Fruit fly (Drosophila melanogaster) whole organism, embryonic: ENCODE measurements around the gene CG43137.

Experiments
- Atf6 ChIP-seq: fragments of 200-800 bp; sonication (Bioruptor generic); IDR thresholded peaks from 2 replicates; pipeline ENCODE4 v1.3.6; 2022; ENCODE audit warnings: missing biosample characterization, missing genetic modification characterization
- Bgb ChIP-seq: fragments of 200-800 bp; sonication (Bioruptor generic); IDR thresholded peaks from 2 replicates; pipeline ENCODE4 v1.3.6; 2022; ENCODE audit warnings: missing biosample characterization, missing genetic modification characterization; ENCODE audit not compliant: partially characterized antibody
- CG10979 ChIP-seq: fragments of 200-800 bp; sonication (Bioruptor generic); optimal IDR thresholded peaks from 2 replicates; lab custom pipeline; 2018; ENCODE audit warnings: missing biosample characterization, mild to moderate bottlenecking, missing genetic modification characterization, moderate library complexity
- CG11456 ChIP-seq: fragments of 200-800 bp; sonication (Bioruptor generic); IDR thresholded peaks from 3 replicates; pipeline ENCODE4 v1.3.6; 2022; ENCODE audit warnings: missing biosample characterization, missing genetic modification characterization
- CG11560 ChIP-seq: fragments of 200-800 bp; sonication (Bioruptor generic); IDR thresholded peaks from 3 replicates; pipeline ENCODE4 v1.3.6; 2022; ENCODE audit warnings: missing biosample characterization, missing genetic modification characterization
- CG12744 ChIP-seq: fragments of 200-800 bp; sonication (Bioruptor generic); optimal IDR thresholded peaks from 2 replicates; lab custom pipeline; 2016; ENCODE audit warnings: missing biosample characterization, missing genetic modification characterization
- CG14667 ChIP-seq: fragments of 200-800 bp; sonication (Bioruptor generic); IDR thresholded peaks from 2 replicates; pipeline ENCODE4 v1.3.6; 2022; ENCODE audit warnings: missing biosample characterization, missing genetic modification characterization
- CG14710 ChIP-seq: fragments of 200-800 bp; sonication (Bioruptor generic); optimal IDR thresholded peaks from 3 replicates; lab custom pipeline; 2019; ENCODE audit warnings: missing biosample characterization, mild to moderate bottlenecking, missing genetic modification characterization, moderate library complexity
- CG1647 ChIP-seq: fragments of 200-800 bp; sonication (Bioruptor generic); optimal IDR thresholded peaks from 3 replicates; lab custom pipeline; 2016; ENCODE audit warnings: missing biosample characterization, missing genetic modification characterization
- CG17361 ChIP-seq: fragments of 200-800 bp; sonication (Bioruptor generic); IDR thresholded peaks from 3 replicates; pipeline ENCODE4 v1.3.6; 2022; ENCODE audit warnings: missing biosample characterization, missing genetic modification characterization
- CG17385 ChIP-seq: fragments of 200-800 bp; sonication (Bioruptor generic); optimal IDR thresholded peaks from 3 replicates; lab custom pipeline; 2018; ENCODE audit warnings: missing biosample characterization, mild to moderate bottlenecking, missing genetic modification characterization
- CG17568 ChIP-seq: fragments of 200-800 bp; sonication (Bioruptor generic); optimal IDR thresholded peaks from 2 replicates; lab custom pipeline; 2018; ENCODE audit warnings: missing biosample characterization, mild to moderate bottlenecking, missing genetic modification characterization, moderate library complexity
- CG18764 ChIP-seq: fragments of 200-800 bp; sonication (Bioruptor generic); optimal IDR thresholded peaks from 3 replicates; lab custom pipeline; 2016; ENCODE audit warnings: missing biosample characterization, missing genetic modification characterization
- CG2120 ChIP-seq: fragments of 200-800 bp; sonication (Bioruptor generic); optimal IDR thresholded peaks from 3 replicates; lab custom pipeline; 2016; ENCODE audit warnings: missing biosample characterization, missing genetic modification characterization
- CG30020 ChIP-seq: fragments of 200-800 bp; optimal IDR thresholded peaks from 2 replicates; lab custom pipeline; 2019; ENCODE audit warnings: missing biosample characterization, mild to moderate bottlenecking, missing genetic modification characterization, moderate library complexity
- CG34376 ChIP-seq: fragments of 200-800 bp; sonication (Bioruptor generic); optimal IDR thresholded peaks from 2 replicates; lab custom pipeline; 2018; ENCODE audit warnings: missing biosample characterization, mild to moderate bottlenecking, missing genetic modification characterization
- CG9215 ChIP-seq: fragments of 200-800 bp; sonication (Bioruptor generic); IDR thresholded peaks from 2 replicates; pipeline ENCODE4 v1.3.6; 2022; ENCODE audit warnings: missing biosample characterization, missing genetic modification characterization
- Camta ChIP-seq: fragments of 200-800 bp; sonication (Bioruptor generic); optimal IDR thresholded peaks from 2 replicates; lab custom pipeline; 2016; ENCODE audit warnings: missing biosample characterization, missing genetic modification characterization
- D19A ChIP-seq: fragments of 200-800 bp; optimal IDR thresholded peaks from 3 replicates; lab custom pipeline; 2019; ENCODE audit warnings: missing biosample characterization, mild to moderate bottlenecking, missing genetic modification characterization, moderate library complexity
- Dbx ChIP-seq: fragments of 200-800 bp; sonication (Bioruptor generic); IDR thresholded peaks from 3 replicates; pipeline ENCODE4 v1.3.6; 2022; ENCODE audit warnings: missing biosample characterization, missing genetic modification characterization
- E2f1 ChIP-seq: fragments of 200-800 bp; sonication (Bioruptor generic); IDR thresholded peaks from 2 replicates; pipeline ENCODE4 v1.3.6; 2022; ENCODE audit warnings: missing biosample characterization, missing genetic modification characterization
- E2f2 ChIP-seq: fragments of 200-800 bp; sonication (Bioruptor generic); IDR thresholded peaks from 2 replicates; pipeline ENCODE4 v1.3.6; 2022; ENCODE audit warnings: missing biosample characterization, missing genetic modification characterization
- Hr39 ChIP-seq: fragments of >200 bp; optimal IDR thresholded peaks from 2 replicates; lab custom pipeline; 2017
- Hr51 ChIP-seq, 2 experiments: fragments of 200-800 bp; sonication (Bioruptor generic); optimal IDR thresholded peaks; 2 replicates in 1 of 2; 3 replicates in 1 of 2; lab custom pipeline; 2016 to 2018; ENCODE audit warnings: missing biosample characterization in 2 of 2, missing genetic modification characterization in 2 of 2, mild to moderate bottlenecking in 1 of 2, moderate library complexity in 1 of 2
- Hsf ChIP-seq: fragments of 200-800 bp; sonication (Bioruptor generic); optimal IDR thresholded peaks from 3 replicates; lab custom pipeline; 2016; ENCODE audit warnings: missing biosample characterization, missing genetic modification characterization
- Lim3 ChIP-seq: fragments of 200-800 bp; sonication (Bioruptor generic); IDR thresholded peaks from 2 replicates; pipeline ENCODE4 v1.3.6; 2022; ENCODE audit warnings: missing biosample characterization, missing genetic modification characterization
- Mad ChIP-seq: fragments of 200-800 bp; sonication (Bioruptor generic); optimal IDR thresholded peaks from 2 replicates; lab custom pipeline; 2016; ENCODE audit warnings: missing biosample characterization, missing genetic modification characterization
- Med ChIP-seq: fragments of 200-800 bp; sonication (Bioruptor generic); peaks from one replicate; lab custom pipeline; 2016; ENCODE audit warnings: missing biosample characterization, missing genetic modification characterization, mild to moderate bottlenecking, inconsistent platforms, moderate library complexity
- Pdp1 ChIP-seq, 2 experiments: fragments of 200-800 bp; sonication (Bioruptor generic); optimal IDR thresholded peaks; 3 replicates each; lab custom pipeline; 2016; ENCODE audit warnings: missing biosample characterization in 2 of 2, missing genetic modification characterization in 2 of 2, mild to moderate bottlenecking in 1 of 2, moderate library complexity in 1 of 2
- Poxn ChIP-seq: fragments of 200-800 bp; sonication (Bioruptor generic); IDR thresholded peaks from 2 replicates; pipeline ENCODE4 v1.3.6; 2022; ENCODE audit warnings: missing biosample characterization, missing genetic modification characterization
- Ptx1 ChIP-seq: fragments of 200-800 bp; sonication (Bioruptor generic); IDR thresholded peaks from 2 replicates; pipeline ENCODE4 v1.3.6; 2022; ENCODE audit warnings: missing biosample characterization, missing genetic modification characterization
- Rfx ChIP-seq: fragments of 200-800 bp; sonication (Bioruptor generic); IDR thresholded peaks from 2 replicates; pipeline ENCODE4 v1.3.6; 2022; ENCODE audit warnings: missing biosample characterization, missing genetic modification characterization
- Scr ChIP-seq: fragments of 200-800 bp; sonication (Bioruptor generic); IDR thresholded peaks from 2 replicates; pipeline ENCODE4 v1.3.6; 2022; ENCODE audit warnings: missing biosample characterization, missing genetic modification characterization; ENCODE audit not compliant: partially characterized antibody
- TFAM ChIP-seq: fragments of 200-800 bp; sonication (Bioruptor generic); optimal IDR thresholded peaks from 2 replicates; lab custom pipeline; 2017; ENCODE audit warnings: missing biosample characterization, missing genetic modification characterization, inconsistent platforms
- ara ChIP-seq: fragments of 200-800 bp; sonication (Bioruptor generic); IDR thresholded peaks from 2 replicates; pipeline ENCODE4 v1.3.6; 2022; ENCODE audit warnings: missing biosample characterization, missing genetic modification characterization
- ase ChIP-seq: fragments of 200-800 bp; sonication (Bioruptor generic); IDR thresholded peaks from 3 replicates; pipeline ENCODE4 v1.3.6; 2022; ENCODE audit warnings: missing biosample characterization, missing genetic modification characterization
- cg ChIP-seq: fragments of 200-800 bp; sonication (Bioruptor generic); optimal IDR thresholded peaks from 3 replicates; lab custom pipeline; 2019; ENCODE audit warnings: missing biosample characterization, mild to moderate bottlenecking, missing genetic modification characterization, moderate library complexity
- dimm ChIP-seq: fragments of 200-800 bp; sonication (Bioruptor generic); IDR thresholded peaks from 2 replicates; pipeline ENCODE4 v1.3.6; 2022; ENCODE audit warnings: missing biosample characterization, missing genetic modification characterization
- disco-r ChIP-seq: fragments of 200-800 bp; sonication (Bioruptor generic); optimal IDR thresholded peaks from 2 replicates; lab custom pipeline; 2016; ENCODE audit warnings: missing biosample characterization, missing genetic modification characterization
- emc ChIP-seq: fragments of 200-800 bp; sonication (Bioruptor generic); optimal IDR thresholded peaks from 2 replicates; lab custom pipeline; 2016; ENCODE audit warnings: missing biosample characterization, missing genetic modification characterization
- gem ChIP-seq: fragments of 200-800 bp; sonication (Bioruptor generic); optimal IDR thresholded peaks from 2 replicates; lab custom pipeline; 2019; ENCODE audit warnings: missing biosample characterization, mild to moderate bottlenecking, missing genetic modification characterization, moderate library complexity
- jing ChIP-seq: fragments of 200-800 bp; sonication (Bioruptor generic); optimal IDR thresholded peaks from 2 replicates; lab custom pipeline; 2018; ENCODE audit warnings: missing biosample characterization, mild to moderate bottlenecking, missing genetic modification characterization
- prd ChIP-seq, 3 experiments: fragments of >200 bp in 2 of 3; fragments of 200-800 bp in 1 of 3; sonication (Bioruptor generic) in 1 of 3; optimal IDR thresholded peaks in 2 of 3; IDR thresholded peaks in 1 of 3; 2 replicates in 2 of 3; 3 replicates in 1 of 3; pipeline versions ENCODE4 v1.3.6 to Lab custom; 2017 to 2022; ENCODE audit warnings: missing biosample characterization in 1 of 3, missing genetic modification characterization in 1 of 3
- salm ChIP-seq: fragments of 200-800 bp; sonication (Bioruptor generic); optimal IDR thresholded peaks from 2 replicates; lab custom pipeline; 2018; ENCODE audit warnings: missing biosample characterization, mild to moderate bottlenecking, missing genetic modification characterization
- sens-2 ChIP-seq: fragments of 200-800 bp; sonication (Bioruptor generic); IDR thresholded peaks from 2 replicates; pipeline ENCODE4 v1.3.6; 2022; ENCODE audit warnings: missing biosample characterization, missing genetic modification characterization
- sima ChIP-seq: fragments of 200-800 bp; sonication (Bioruptor generic); optimal IDR thresholded peaks from 2 replicates; lab custom pipeline; 2016; ENCODE audit warnings: missing biosample characterization, missing genetic modification characterization
- slbo ChIP-seq: fragments of 200-800 bp; sonication (Bioruptor generic); IDR thresholded peaks from 2 replicates; pipeline ENCODE4 v1.3.6; 2022; ENCODE audit warnings: missing biosample characterization, missing genetic modification characterization
- stwl ChIP-seq: fragments of 200-800 bp; sonication (Bioruptor generic); optimal IDR thresholded peaks from 3 replicates; lab custom pipeline; 2018; ENCODE audit warnings: missing biosample characterization, mild to moderate bottlenecking, missing genetic modification characterization, moderate library complexity
- twi ChIP-seq: fragments of 200-800 bp; optimal IDR thresholded peaks from 2 replicates; lab custom pipeline; 2019; ENCODE audit warnings: missing biosample characterization, mild to moderate bottlenecking, missing genetic modification characterization, moderate library complexity
- unpg ChIP-seq: fragments of 200-800 bp; sonication (Bioruptor generic); optimal IDR thresholded peaks from 3 replicates; lab custom pipeline; 2018; ENCODE audit warnings: missing biosample characterization, mild to moderate bottlenecking, missing genetic modification characterization, moderate library complexity
- zfh1 ChIP-seq: fragments of 200-800 bp; sonication (Bioruptor generic); IDR thresholded peaks from 3 replicates; pipeline ENCODE4 v1.3.6; 2022; ENCODE audit warnings: missing biosample characterization, missing genetic modification characterization

The CG43137 gene

DNA sequence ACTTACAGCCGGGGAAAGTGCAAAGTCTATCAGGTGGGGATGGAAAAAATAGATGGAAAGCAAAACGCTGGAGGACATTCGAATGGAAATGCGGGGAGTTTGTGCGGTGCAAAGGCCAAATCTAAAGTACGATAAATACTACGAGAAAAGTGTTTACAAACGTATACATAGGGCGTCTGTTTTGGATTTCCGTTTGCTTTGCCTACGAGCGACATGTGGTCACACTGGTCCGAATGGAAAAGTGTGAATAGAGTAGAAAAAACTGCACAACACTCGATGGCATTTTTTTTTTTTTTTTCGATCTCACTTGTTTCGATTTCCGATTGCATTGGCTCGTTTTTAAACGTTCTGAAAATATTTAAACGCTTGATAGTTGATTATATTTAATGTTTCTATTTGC lies 25.2 kb downstream of the CG43137 start:
- no peak for TF ChIP-seq Hr39 (lab: Kevin White, UChicago)
- no peak for TF ChIP-seq disco-r (GFP tag; lab: Kevin White, UChicago)
- no peak for TF ChIP-seq Scr (GFP tag; lab: Robert Waterston, UW)
- TF ChIP-seq CG34376 (GFP tag; lab: Kevin White, UChicago), result no peak
- no peak for TF ChIP-seq CG10979 (tag; lab: Kevin White, UChicago)
- no peak for TF ChIP-seq CG17361 (GFP tag; lab: Robert Waterston, UW)
- no peak for TF ChIP-seq D19A (tag; lab: Kevin White, UChicago)
- no peak for TF ChIP-seq CG9215 (GFP tag; lab: Robert Waterston, UW)
- no peak for TF ChIP-seq CG17568 (GFP tag; lab: Kevin White, UChicago)
- no peak for TF ChIP-seq unpg
- no peak for TF ChIP-seq Pdp1 (GFP tag; optimal IDR thresholded peaks at IDR 0.05; lab: Kevin White, UChicago)
- no peak for TF ChIP-seq Hsf (GFP tag; lab: Kevin White, UChicago)
- no peak for TF ChIP-seq TFAM
- TF ChIP-seq stwl, result peak; percentile 76
- peak; percentile 61 for TF ChIP-seq CG14710 (tag; lab: Kevin White, UChicago)
- no peak for TF ChIP-seq twi (tag; lab: Kevin White, UChicago)

DNA sequence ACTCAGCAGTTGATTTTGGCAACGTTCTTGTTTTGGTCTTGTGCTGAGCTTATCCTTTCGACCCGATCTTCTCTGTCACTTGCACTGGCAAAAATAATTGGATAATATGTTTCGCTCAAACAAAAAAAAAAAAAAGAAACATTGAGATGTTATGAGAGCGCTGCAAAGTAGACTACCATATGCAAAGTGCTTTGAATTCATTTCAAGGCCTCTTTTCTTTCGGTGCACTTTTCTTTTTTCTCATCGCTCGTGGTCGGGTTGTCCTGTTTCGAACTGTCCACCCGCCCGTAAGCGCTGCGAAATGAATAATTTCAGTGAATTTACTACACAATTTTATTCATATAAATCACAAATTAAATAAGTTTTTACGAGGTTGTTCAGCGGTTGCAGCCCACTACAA lies 45.0 kb downstream of the CG43137 start:
- 0 out of 2 replicates have a peak, but pooled peaks have one; percentile 21 for TF ChIP-seq Rfx (GFP tag; lab: Robert Waterston, UW)
- peak; percentile 36; the same call in 1 of the 2 replicates for TF ChIP-seq slbo (GFP tag; lab: Robert Waterston, UW)
- no peak for TF ChIP-seq prd (optimal IDR thresholded peaks at IDR 0.05; lab: Kevin White, UChicago)
- no peak for TF ChIP-seq prd (GFP tag; IDR thresholded peaks at IDR 0.05; lab: Robert Waterston, UW)
- TF ChIP-seq E2f1, result 0 out of 2 replicates have a peak, but pooled peaks have one; percentile 10
- TF ChIP-seq CG18764 (GFP tag; lab: Kevin White, UChicago), result no peak
- TF ChIP-seq Lim3, result no peak
- no peak for TF ChIP-seq ara
- no peak for TF ChIP-seq Atf6
- TF ChIP-seq zfh1 (GFP tag; lab: Robert Waterston, UW), result peak; percentile 13; the same call in 1 of the 3 replicates
- no peak for TF ChIP-seq CG11456 (GFP tag; lab: Robert Waterston, UW)
- peak; percentile 24; the same call in 1 of the 2 replicates for TF ChIP-seq Ptx1 (GFP tag; lab: Robert Waterston, UW)
- TF ChIP-seq Mad (GFP tag; lab: Kevin White, UChicago), result no peak
- no peak for TF ChIP-seq jing (GFP tag; lab: Kevin White, UChicago)
- no peak for TF ChIP-seq Poxn
- TF ChIP-seq E2f2, result no peak
- TF ChIP-seq Hr51 (GFP tag; optimal IDR thresholded peaks at IDR 0.05; lab: Kevin White, UChicago), result no peak
- no peak for TF ChIP-seq emc (GFP tag; lab: Kevin White, UChicago)
- TF ChIP-seq Bgb (GFP tag; lab: Robert Waterston, UW), result no peak
- no peak for TF ChIP-seq Pdp1 (GFP tag; optimal IDR thresholded peaks at IDR 0.05; lab: Kevin White, UChicago)
- no peak for TF ChIP-seq cg (GFP tag; lab: Kevin White, UChicago)
- no peak for TF ChIP-seq CG12744 (GFP tag; lab: Kevin White, UChicago)
- TF ChIP-seq Dbx, result no peak
- peak; percentile 1 for TF ChIP-seq gem (tag; lab: Kevin White, UChicago)
- no peak for TF ChIP-seq CG30020
- TF ChIP-seq salm (tag; lab: Kevin White, UChicago), result no peak
- no peak for TF ChIP-seq sima
- TF ChIP-seq dimm (GFP tag; lab: Robert Waterston, UW), result no peak
- TF ChIP-seq CG1647 (GFP tag; lab: Kevin White, UChicago), result no peak
- TF ChIP-seq Camta (GFP tag; lab: Kevin White, UChicago), result no peak
- no peak for TF ChIP-seq ase (GFP tag; lab: Robert Waterston, UW)
- TF ChIP-seq CG14667, result 0 out of 2 replicates have a peak, but pooled peaks have one; percentile 11
- TF ChIP-seq sens-2 (GFP tag; lab: Robert Waterston, UW), result no peak
- peak; percentile 24 for TF ChIP-seq CG2120 (GFP tag; lab: Kevin White, UChicago)
- TF ChIP-seq CG11560 (tag; lab: Robert Waterston, UW), result no peak
- TF ChIP-seq Med (GFP tag; lab: Kevin White, UChicago), result peak; percentile 57
- TF ChIP-seq CG17385 (GFP tag; lab: Kevin White, UChicago), result no peak
